Worm (Caenorhabditis elegans) whole organism, L3 larva: Measurements from ENCODE around the gene H20E11.1.
"Not testable (repeated sequence)": the region's sequence is repeated elsewhere in the genome, so short reads cannot be mapped to it uniquely, and the experiment has no call there.

Experiments
- R02D3.7 ChIP-seq: fragments of 150-350 bp; optimal IDR thresholded peaks from 2 replicates; lab custom pipeline; 2014; ENCODE audit warnings: missing biosample characterization, missing genetic modification characterization
- ZK546.5 ChIP-seq: sonication (generic microtip); optimal IDR thresholded peaks from 2 replicates; lab custom pipeline; 2017; ENCODE audit warnings: missing biosample characterization, missing genetic modification characterization
- aly-2 ChIP-seq: fragments of 150-350 bp; optimal IDR thresholded peaks from 2 replicates; lab custom pipeline; 2014; ENCODE audit warnings: missing biosample characterization, missing genetic modification characterization
- ceh-16 ChIP-seq: sonication (generic microtip); optimal IDR thresholded peaks from 2 replicates; lab custom pipeline; 2017; ENCODE audit warnings: missing biosample characterization, missing genetic modification characterization
- ceh-82 ChIP-seq: fragments of 150-350 bp; optimal IDR thresholded peaks from 2 replicates; lab custom pipeline; 2014; ENCODE audit warnings: missing biosample characterization, missing genetic modification characterization
- ceh-9 ChIP-seq: sonication (generic microtip); optimal IDR thresholded peaks from 2 replicates; lab custom pipeline; 2018; ENCODE audit warnings: missing biosample characterization, missing genetic modification characterization
- egl-27 ChIP-seq: sonication (generic microtip); optimal IDR thresholded peaks from 4 replicates; lab custom pipeline; 2017; ENCODE audit warnings: missing biosample characterization, missing genetic modification reagents, missing genetic modification characterization
- egl-5 ChIP-seq: fragments of 150-350 bp; optimal IDR thresholded peaks from 2 replicates; lab custom pipeline; 2017; ENCODE audit warnings: missing biosample characterization, missing genetic modification reagents, missing genetic modification characterization, inconsistent platforms
- elt-1 ChIP-seq: fragments of 150-350 bp; optimal IDR thresholded peaks from 2 replicates; lab custom pipeline; 2014; ENCODE audit warnings: missing biosample characterization, missing genetic modification characterization
- elt-2 ChIP-seq: sonication (generic microtip); optimal IDR thresholded peaks from 2 replicates; lab custom pipeline; 2016; ENCODE audit warnings: missing genetic modification reagents, mild to moderate bottlenecking, missing genetic modification characterization, missing compliant biosample characterization
- elt-3 ChIP-seq, 3 experiments: fragments of 150-350 bp in 1 of 3; sonication (generic microtip) in 2 of 3; optimal IDR thresholded peaks; 2 replicates in 2 of 3; 4 replicates in 1 of 3; lab custom pipeline; 2014 to 2017; ENCODE audit warnings: missing biosample characterization in 3 of 3, missing genetic modification characterization in 3 of 3
- fkh-10 ChIP-seq: sonication (generic microtip); optimal IDR thresholded peaks from 2 replicates; lab custom pipeline; 2017; ENCODE audit warnings: missing biosample characterization, missing genetic modification reagents, missing genetic modification characterization
- fos-1 ChIP-seq: fragments of 150-350 bp; optimal IDR thresholded peaks from 2 replicates; lab custom pipeline; 2014; ENCODE audit warnings: missing biosample characterization, missing genetic modification characterization
- jun-1 ChIP-seq: fragments of 150-350 bp; optimal IDR thresholded peaks from 2 replicates; lab custom pipeline; 2014; ENCODE audit warnings: missing biosample characterization, missing genetic modification reagents, missing genetic modification characterization
- lin-15B ChIP-seq: fragments of 150-350 bp; optimal IDR thresholded peaks from 2 replicates; lab custom pipeline; 2014; ENCODE audit warnings: missing biosample characterization, missing genetic modification characterization
- lin-39 ChIP-seq: fragments of 150-350 bp; optimal IDR thresholded peaks from 2 replicates; lab custom pipeline; 2018; ENCODE audit warnings: missing biosample characterization, missing genetic modification reagents, missing genetic modification characterization
- nfya-1 ChIP-seq: sonication (generic microtip); optimal IDR thresholded peaks from 2 replicates; lab custom pipeline; 2017; ENCODE audit warnings: missing genetic modification characterization, mild to moderate bottlenecking, missing compliant biosample characterization, antibody characterized with exemption, moderate library complexity; ENCODE audit not compliant: insufficient read depth
- nhr-11 ChIP-seq: fragments of 150-350 bp; optimal IDR thresholded peaks from 2 replicates; lab custom pipeline; 2014; ENCODE audit warnings: missing biosample characterization, missing genetic modification characterization
- nhr-23 ChIP-seq: fragments of 150-350 bp; optimal IDR thresholded peaks from 2 replicates; lab custom pipeline; 2014; ENCODE audit warnings: missing biosample characterization, missing genetic modification reagents, missing genetic modification characterization
- nhr-25 ChIP-seq: sonication (generic microtip); optimal IDR thresholded peaks from 2 replicates; lab custom pipeline; 2017; ENCODE audit warnings: missing biosample characterization, missing genetic modification characterization
- nhr-28 ChIP-seq: fragments of 150-350 bp; optimal IDR thresholded peaks from 2 replicates; lab custom pipeline; 2014; ENCODE audit warnings: missing biosample characterization, missing genetic modification characterization
- nhr-43 ChIP-seq: sonication (generic microtip); optimal IDR thresholded peaks from 2 replicates; lab custom pipeline; 2016; ENCODE audit warnings: mild to moderate bottlenecking, missing genetic modification characterization, missing compliant biosample characterization; ENCODE audit not compliant: poor library complexity, severe bottlenecking
- nhr-67 ChIP-seq: fragments of 150-350 bp; optimal IDR thresholded peaks from 2 replicates; lab custom pipeline; 2014; ENCODE audit warnings: missing biosample characterization, missing genetic modification characterization
- nhr-76 ChIP-seq: fragments of 150-350 bp; sonication (generic microtip); optimal IDR thresholded peaks from 5 replicates; lab custom pipeline; 2014; ENCODE audit warnings: missing biosample characterization, missing genetic modification characterization
- nhr-77 ChIP-seq: fragments of 150-350 bp; optimal IDR thresholded peaks from 2 replicates; lab custom pipeline; 2014; ENCODE audit warnings: missing biosample characterization, missing genetic modification characterization
- pha-4 ChIP-seq: fragments of 150-350 bp; optimal IDR thresholded peaks from 2 replicates; lab custom pipeline; 2014; ENCODE audit warnings: missing biosample characterization, missing genetic modification reagents, missing genetic modification characterization
- pqm-1 ChIP-seq: fragments of 150-350 bp; optimal IDR thresholded peaks from 2 replicates; lab custom pipeline; 2017; ENCODE audit warnings: missing biosample characterization, missing genetic modification characterization, inconsistent platforms
- snpc-4 ChIP-seq: fragments of 150-350 bp; optimal IDR thresholded peaks from 2 replicates; lab custom pipeline; 2014; ENCODE audit warnings: missing biosample characterization, missing genetic modification characterization
- tbx-2 ChIP-seq: sonication (generic microtip); optimal IDR thresholded peaks from 2 replicates; lab custom pipeline; 2016; ENCODE audit warnings: mild to moderate bottlenecking, missing genetic modification characterization, missing compliant biosample characterization
- unc-39 ChIP-seq: sonication (generic microtip); optimal IDR thresholded peaks from 4 replicates; lab custom pipeline; 2017; ENCODE audit warnings: missing biosample characterization, missing genetic modification characterization
- unc-62 ChIP-seq: fragments of 150-350 bp; sonication (generic microtip); optimal IDR thresholded peaks from 4 replicates; lab custom pipeline; 2014; ENCODE audit warnings: missing biosample characterization, missing genetic modification reagents, missing genetic modification characterization
- ztf-4 ChIP-seq: fragments of 150-350 bp; optimal IDR thresholded peaks from 2 replicates; lab custom pipeline; 2014; ENCODE audit warnings: missing biosample characterization, missing genetic modification characterization

H20E11.1 gene

ce11 chrIV:6821709-6822108 is 8.2 kb upstream of the H20E11.1 start:
- TF ChIP-seq fkh-10 (no peak), pqm-1 (no peak), R02D3.7 (no peak), ZK546.5 (tag; lab: Kevin White, UChicago) (no peak), elt-2 (tag; lab: Kevin White, UChicago) (no peak), nhr-67 (tag; lab: Kevin White, UChicago) (no peak), egl-5 (tag; lab: Kevin White, UChicago) (no peak), elt-3 (tag; optimal IDR thresholded peaks at IDR 0.05; lab: Kevin White, UChicago) (no peak), unc-62 (GFP tag; lab: Kevin White, UChicago) (no peak), lin-15B (tag; lab: Kevin White, UChicago) (no peak), snpc-4 (tag; lab: Kevin White, UChicago) (no peak), egl-27 (tag; lab: Kevin White, UChicago) (no peak), nhr-28 (no peak), aly-2 (no peak), jun-1 (tag; lab: Kevin White, UChicago) (no peak), ztf-4 (tag; lab: Kevin White, UChicago) (no peak), nhr-77 (tag; lab: Kevin White, UChicago) (no peak), nhr-43 (no peak)

ce11 chrIV:6822406-6822805 is 7.5 kb upstream of the H20E11.1 start, which contains the start of gene C17H12.6:
TSS of gene C17H12.6 (minus strand) at chrIV:6822506.
- TF ChIP-seq ceh-82 = no peak
- TF ChIP-seq elt-3 (tag; optimal IDR thresholded peaks at IDR 0.05; lab: Kevin White, UChicago) = no peak
- TF ChIP-seq tbx-2 (tag; lab: Kevin White, UChicago) = no peak
- TF ChIP-seq nhr-23 = no peak
- TF ChIP-seq nhr-11 (tag; lab: Kevin White, UChicago) = no peak
- no peak for TF ChIP-seq elt-2 (tag; lab: Kevin White, UChicago)
- TF ChIP-seq nfya-1 (tag; lab: Kevin White, UChicago) = no peak
- TF ChIP-seq nhr-67 (tag; lab: Kevin White, UChicago) = no peak
- TF ChIP-seq unc-39 (tag; lab: Kevin White, UChicago) = no peak
- no peak for TF ChIP-seq nhr-25
- no peak for TF ChIP-seq nhr-43
- no peak for TF ChIP-seq lin-15B (tag; lab: Kevin White, UChicago)
- TF ChIP-seq, all 47 proteins: peak for 0

ce11 chrIV:6824622-6825021 is 5.3 kb upstream of the H20E11.1 start, which contains the start of gene H20E11.3:
TSS of gene H20E11.3 (plus strand) at chrIV:6824816.
- TF ChIP-seq elt-2 (tag; lab: Kevin White, UChicago) (peak; percentile 56), ceh-16 (tag; lab: Kevin White, UChicago) (no peak)

ce11 chrIV:6827477-6827876 is 2.5 kb upstream of the H20E11.1 start, which contains the start of gene H20E11.2:
TSS of gene H20E11.2 (plus strand) at chrIV:6827777.
- not testable (repeated sequence) for TF ChIP-seq nhr-11, jun-1, snpc-4 (tag; lab: Kevin White, UChicago)

ce11 chrIV:6832194-6832593 is 2.2 kb downstream of the H20E11.1 start:
- no peak for TF ChIP-seq elt-1 (tag; lab: Kevin White, UChicago)
- TF ChIP-seq nhr-67 (tag; lab: Kevin White, UChicago) = no peak
- TF ChIP-seq egl-27 (tag; lab: Kevin White, UChicago) = no peak
- no peak for TF ChIP-seq nhr-76 (tag; lab: Kevin White, UChicago)
- no peak for TF ChIP-seq ceh-16 (tag; lab: Kevin White, UChicago)
- no peak for TF ChIP-seq pha-4 (tag; lab: Kevin White, UChicago)
- no peak for TF ChIP-seq ceh-9 (tag; lab: Kevin White, UChicago)
- no peak for TF ChIP-seq nhr-43
- TF ChIP-seq fos-1 (tag; lab: Kevin White, UChicago) = no peak
- no peak for TF ChIP-seq ZK546.5 (tag; lab: Kevin White, UChicago)
- TF ChIP-seq, all 47 proteins: peak for 0

ce11 chrIV:6833617-6834016 is 3.7 kb downstream of the H20E11.1 start:
- TF ChIP-seq egl-5 (tag; lab: Kevin White, UChicago) = peak; percentile 56
- peak; percentile 75 for TF ChIP-seq lin-39 (tag; lab: Kevin White, UChicago)
- TF ChIP-seq tbx-2 (tag; lab: Kevin White, UChicago) = no peak
